Worm (Caenorhabditis elegans) whole organism, L1 larva: Measurements from ENCODE around the gene nhr-31.

Experiments
- C16A3.4 ChIP-seq: fragments of 150-350 bp; optimal IDR thresholded peaks from 2 replicates; lab custom pipeline; 2014; ENCODE audit warnings: missing biosample characterization, missing genetic modification characterization
- F16B12.6 ChIP-seq: fragments of 150-350 bp; optimal IDR thresholded peaks from 2 replicates; lab custom pipeline; 2014; ENCODE audit warnings: missing biosample characterization, missing genetic modification characterization
- Y116A8C.19 ChIP-seq: sonication (generic microtip); optimal IDR thresholded peaks from 2 replicates; lab custom pipeline; 2016; ENCODE audit warnings: missing compliant biosample characterization, missing genetic modification characterization, borderline replicate concordance
- aha-1 ChIP-seq: fragments of 150-350 bp; optimal IDR thresholded peaks from 2 replicates; lab custom pipeline; 2014; ENCODE audit warnings: missing biosample characterization, missing genetic modification characterization
- ama-1 ChIP-seq: fragments of 150-350 bp; optimal IDR thresholded peaks from 2 replicates; lab custom pipeline; 2014
- ceh-63 ChIP-seq: fragments of 200-800 bp; sonication (Bioruptor generic); optimal IDR thresholded peaks from 2 replicates; lab custom pipeline; 2018; ENCODE audit warnings: mild to moderate bottlenecking, missing genetic modification characterization, missing compliant biosample characterization
- ceh-8 ChIP-seq: fragments of 200-800 bp; sonication (Bioruptor generic); optimal IDR thresholded peaks from 2 replicates; lab custom pipeline; 2018; ENCODE audit warnings: mild to moderate bottlenecking, missing genetic modification characterization, moderate library complexity, missing compliant biosample characterization
- ceh-88 ChIP-seq: fragments of 200-800 bp; sonication (Bioruptor generic); IDR thresholded peaks from 2 replicates; pipeline ENCODE4 v1.3.6; 2022; ENCODE audit warnings: missing genetic modification characterization, missing compliant biosample characterization
- ceh-90 ChIP-seq: sonication (generic microtip); optimal IDR thresholded peaks from 2 replicates; lab custom pipeline; 2016; ENCODE audit warnings: missing genetic modification characterization, missing compliant biosample characterization
- ces-1 ChIP-seq: fragments of 150-350 bp; optimal IDR thresholded peaks from 2 replicates; lab custom pipeline; 2014; ENCODE audit warnings: missing biosample characterization, missing genetic modification reagents, missing genetic modification characterization
- dpl-1 ChIP-seq, 3 experiments: fragments of 150-350 bp in 2 of 3; sonication (generic microtip) in 1 of 3; optimal IDR thresholded peaks; 2 replicates each; lab custom pipeline; 2014 to 2017; ENCODE audit warnings: missing biosample characterization in 3 of 3, missing genetic modification characterization in 3 of 3, missing genetic modification reagents in 3 of 3
- dsc-1 ChIP-seq: sonication (generic microtip); optimal IDR thresholded peaks from 2 replicates; lab custom pipeline; 2016; ENCODE audit warnings: mild to moderate bottlenecking, missing genetic modification characterization, missing compliant biosample characterization
- egl-13 ChIP-seq: sonication (generic microtip); optimal IDR thresholded peaks from 2 replicates; lab custom pipeline; 2016; ENCODE audit warnings: missing genotype, missing genetic modification reagents, missing genetic modification characterization, missing compliant biosample characterization
- egl-27 ChIP-seq, 2 experiments: fragments of 150-350 bp in 1 of 2; sonication (generic microtip); optimal IDR thresholded peaks; 3 replicates each; lab custom pipeline; 2017 to 2018; ENCODE audit warnings: missing biosample characterization in 2 of 2, missing genetic modification characterization in 2 of 2, missing genetic modification reagents in 2 of 2
- elt-3 ChIP-seq, 6 experiments: fragments of 150-350 bp in 1 of 6; sonication (generic microtip); optimal IDR thresholded peaks; 2 replicates each; lab custom pipeline; 2017 to 2018; ENCODE audit warnings: missing biosample characterization in 6 of 6, missing genetic modification characterization in 6 of 6, inconsistent platforms in 1 of 6
- fkh-10 ChIP-seq: sonication (generic microtip); optimal IDR thresholded peaks from 2 replicates; lab custom pipeline; 2017; ENCODE audit warnings: missing biosample characterization, missing genetic modification reagents, missing genetic modification characterization
- fkh-4 ChIP-seq: sonication (generic microtip); optimal IDR thresholded peaks from 2 replicates; lab custom pipeline; 2016; ENCODE audit warnings: missing compliant biosample characterization, missing genetic modification characterization, borderline replicate concordance
- fkh-8 ChIP-seq: sonication (generic microtip); optimal IDR thresholded peaks from 2 replicates; lab custom pipeline; 2016; ENCODE audit warnings: mild to moderate bottlenecking, missing genetic modification characterization, missing compliant biosample characterization
- fos-1 ChIP-seq: fragments of 150-350 bp; optimal IDR thresholded peaks from 2 replicates; lab custom pipeline; 2014; ENCODE audit warnings: missing biosample characterization, missing genetic modification characterization
- grh-1 ChIP-seq: fragments of 200-800 bp; sonication (Bioruptor generic); IDR thresholded peaks from 2 replicates; pipeline ENCODE4 v1.3.6; 2022; ENCODE audit warnings: missing genetic modification reagents, missing genetic modification characterization, missing compliant biosample characterization
- hlh-17 ChIP-seq: fragments of 200-800 bp; sonication (Bioruptor generic); optimal IDR thresholded peaks from 2 replicates; lab custom pipeline; 2018; ENCODE audit warnings: missing genetic modification characterization, mild to moderate bottlenecking, missing compliant biosample characterization, moderate library complexity, borderline replicate concordance
- hlh-4 ChIP-seq: sonication (generic microtip); optimal IDR thresholded peaks from 2 replicates; lab custom pipeline; 2016; ENCODE audit warnings: mild to moderate bottlenecking, missing genetic modification characterization, missing compliant biosample characterization
- hpl-2 ChIP-seq: fragments of 150-350 bp; optimal IDR thresholded peaks from 2 replicates; lab custom pipeline; 2014; ENCODE audit warnings: missing biosample characterization, missing genetic modification reagents, missing genetic modification characterization
- irx-1 ChIP-seq: sonication (generic microtip); optimal IDR thresholded peaks from 2 replicates; lab custom pipeline; 2016; ENCODE audit warnings: missing genetic modification characterization, missing compliant biosample characterization
- isw-1 ChIP-seq: fragments of 200-800 bp; sonication (Bioruptor generic); IDR thresholded peaks from 2 replicates; pipeline ENCODE4 v1.3.6; 2022; ENCODE audit warnings: missing genetic modification characterization, missing compliant biosample characterization
- lin-15B ChIP-seq: fragments of 150-350 bp; sonication (generic microtip); optimal IDR thresholded peaks from 3 replicates; lab custom pipeline; 2014; ENCODE audit warnings: missing biosample characterization, missing genetic modification characterization
- lin-35 ChIP-seq, 2 experiments: fragments of 150-350 bp; optimal IDR thresholded peaks; 2 replicates each; lab custom pipeline; 2014; ENCODE audit warnings: missing biosample characterization in 2 of 2, missing genetic modification characterization in 2 of 2, missing genetic modification reagents in 2 of 2
- lsy-2 ChIP-seq, 2 experiments: fragments of 150-350 bp; optimal IDR thresholded peaks; 2 replicates each; lab custom pipeline; 2014; ENCODE audit warnings: missing biosample characterization in 2 of 2, missing genetic modification characterization in 2 of 2
- mdl-1 ChIP-seq, 2 experiments: fragments of 150-350 bp; optimal IDR thresholded peaks; 2 replicates each; lab custom pipeline; 2014 to 2017; ENCODE audit warnings: missing biosample characterization in 2 of 2, missing genetic modification characterization in 2 of 2, inconsistent platforms in 1 of 2
- mef-2 ChIP-seq: fragments of 150-350 bp; optimal IDR thresholded peaks from 2 replicates; lab custom pipeline; 2014; ENCODE audit warnings: missing biosample characterization, missing genetic modification characterization
- mep-1 ChIP-seq: fragments of 150-350 bp; optimal IDR thresholded peaks from 2 replicates; lab custom pipeline; 2014; ENCODE audit warnings: missing biosample characterization, missing genetic modification characterization
- nhr-28 ChIP-seq: fragments of 150-350 bp; optimal IDR thresholded peaks from 2 replicates; lab custom pipeline; 2014; ENCODE audit warnings: missing biosample characterization, missing genetic modification characterization
- nhr-47 ChIP-seq: sonication (generic microtip); optimal IDR thresholded peaks from 2 replicates; lab custom pipeline; 2016; ENCODE audit warnings: mild to moderate bottlenecking, missing genetic modification characterization, moderate library complexity, missing compliant biosample characterization
- nhr-71 ChIP-seq: sonication (generic microtip); optimal IDR thresholded peaks from 2 replicates; lab custom pipeline; 2016; ENCODE audit warnings: mild to moderate bottlenecking, missing genetic modification characterization, moderate library complexity, missing compliant biosample characterization
- nhr-77 ChIP-seq: fragments of 150-350 bp; optimal IDR thresholded peaks from 2 replicates; lab custom pipeline; 2014; ENCODE audit warnings: missing biosample characterization, missing genetic modification characterization
- pax-3 ChIP-seq: fragments of 200-800 bp; sonication (Bioruptor generic); optimal IDR thresholded peaks from 2 replicates; lab custom pipeline; 2018; ENCODE audit warnings: mild to moderate bottlenecking, missing genetic modification characterization, moderate library complexity, missing compliant biosample characterization
- pqm-1 ChIP-seq: sonication (generic microtip); optimal IDR thresholded peaks from 3 replicates; lab custom pipeline; 2017; ENCODE audit warnings: missing biosample characterization, missing genetic modification characterization
- sox-4 ChIP-seq: sonication (generic microtip); optimal IDR thresholded peaks from 2 replicates; lab custom pipeline; 2016; ENCODE audit warnings: missing genetic modification characterization, missing compliant biosample characterization
- sup-37 ChIP-seq: fragments of 200-800 bp; sonication (Bioruptor generic); optimal IDR thresholded peaks from 2 replicates; lab custom pipeline; 2018; ENCODE audit warnings: mild to moderate bottlenecking, missing genetic modification characterization, missing compliant biosample characterization
- swsn-7 ChIP-seq: sonication (generic microtip); optimal IDR thresholded peaks from 2 replicates; lab custom pipeline; 2016; ENCODE audit warnings: missing genetic modification characterization, missing compliant biosample characterization
- unc-130 ChIP-seq: fragments of 150-350 bp; optimal IDR thresholded peaks from 2 replicates; lab custom pipeline; 2017; ENCODE audit warnings: missing biosample characterization, missing genetic modification characterization, inconsistent platforms
- unc-62 ChIP-seq: fragments of 150-350 bp; optimal IDR thresholded peaks from 2 replicates; lab custom pipeline; 2014; ENCODE audit warnings: missing biosample characterization, missing genetic modification reagents, missing genetic modification characterization
- unc-86 ChIP-seq: sonication (generic microtip); optimal IDR thresholded peaks from 2 replicates; lab custom pipeline; 2016; ENCODE audit warnings: missing genetic modification characterization, missing compliant biosample characterization
- zag-1 ChIP-seq: fragments of 150-350 bp; optimal IDR thresholded peaks from 2 replicates; lab custom pipeline; 2014; ENCODE audit warnings: missing biosample characterization, missing genetic modification characterization
- zip-4 ChIP-seq: fragments of 200-800 bp; sonication (Bioruptor generic); optimal IDR thresholded peaks from 2 replicates; lab custom pipeline; 2018; ENCODE audit warnings: mild to moderate bottlenecking, missing genetic modification characterization, moderate library complexity, missing compliant biosample characterization

Gene nhr-31

DNA sequence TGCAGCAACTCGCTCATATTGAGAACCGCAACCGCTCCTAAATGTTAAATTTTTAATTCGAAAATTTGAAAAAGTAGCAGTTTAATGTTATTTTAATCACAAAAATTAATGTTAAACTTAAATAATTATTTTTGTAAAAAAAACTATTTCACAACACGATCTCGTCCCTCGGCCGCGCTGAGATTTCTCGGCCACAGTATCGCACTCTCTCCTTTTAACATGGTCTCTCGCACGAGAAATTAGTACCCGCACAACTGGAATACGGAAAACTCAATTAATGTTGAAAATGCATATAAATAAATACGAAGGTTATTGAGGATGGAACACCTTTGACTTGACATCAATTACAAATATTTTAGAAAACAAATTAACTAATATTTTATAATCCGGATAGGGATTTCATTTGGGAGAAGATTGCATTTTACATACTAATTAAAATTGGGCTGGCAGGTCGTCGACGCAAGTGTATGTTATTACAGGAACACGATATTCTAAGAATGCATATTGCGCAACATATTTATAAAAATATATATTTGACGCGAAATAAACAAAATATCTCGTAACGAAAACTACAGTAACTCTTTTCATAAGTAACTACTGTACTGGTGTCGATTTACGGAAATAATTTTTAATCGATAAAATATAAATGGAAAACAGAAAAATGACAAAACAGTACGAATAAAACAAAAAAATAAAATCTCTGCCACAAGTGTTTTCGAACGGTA lies 9.4 kb downstream of the nhr-31 start, which contains the start of gene dnc-4 (continued):
- TF ChIP-seq ama-1 = no peak
- no peak for TF ChIP-seq lin-15B
- TF ChIP-seq sup-37 (GFP tag; lab: Kevin White, UChicago) = no peak
- no peak for TF ChIP-seq C16A3.4
- TF ChIP-seq elt-3 (tag; optimal IDR thresholded peaks at IDR 0.05; lab: Kevin White, UChicago) = no peak
- no peak for TF ChIP-seq ceh-63 (GFP tag; lab: Kevin White, UChicago)
- no peak for TF ChIP-seq zag-1 (tag; lab: Kevin White, UChicago)
- no peak for TF ChIP-seq unc-130
- no peak for TF ChIP-seq unc-62
- TF ChIP-seq fkh-10 (GFP tag; lab: Kevin White, UChicago) = no peak
- TF ChIP-seq grh-1 (GFP tag; lab: Robert Waterston, UW) = no peak
- TF ChIP-seq nhr-77 (tag; lab: Kevin White, UChicago) = no peak
- TF ChIP-seq isw-1 (GFP tag; lab: Robert Waterston, UW) = no peak; the same call in 1 of the 2 replicates
- TF ChIP-seq irx-1 = peak; percentile 24
- no peak for TF ChIP-seq F16B12.6 (tag; lab: Kevin White, UChicago)
- no peak for TF ChIP-seq hlh-4
- TF ChIP-seq hpl-2 (GFP tag; lab: Kevin White, UChicago) = no peak
- no peak for TF ChIP-seq nhr-28 (tag; lab: Kevin White, UChicago)
- peak; percentile 14 for TF ChIP-seq swsn-7 (tag; lab: Kevin White, UChicago)
- no peak for TF ChIP-seq fkh-4 (tag; lab: Kevin White, UChicago)
- TF ChIP-seq pax-3 = no peak
- peak in 1 of 2 experiments; percentile 55 for TF ChIP-seq lsy-2 (tag; optimal IDR thresholded peaks at IDR 0.05; lab: Kevin White, UChicago)
- TF ChIP-seq mep-1 = peak; percentile 71
- peak; percentile 33 for TF ChIP-seq nhr-71
- no peak for TF ChIP-seq ceh-8
- no peak for TF ChIP-seq zip-4 (GFP tag; lab: Kevin White, UChicago)
- TF ChIP-seq ceh-88 = no peak
- TF ChIP-seq aha-1 (tag; lab: Kevin White, UChicago) = no peak
- peak in 1 of 2 experiments; percentile 27 for TF ChIP-seq lin-35 (GFP tag; optimal IDR thresholded peaks at IDR 0.05; lab: Kevin White, UChicago)
- no peak for TF ChIP-seq dsc-1 (tag; lab: Kevin White, UChicago)
- no peak for TF ChIP-seq mef-2
- TF ChIP-seq fkh-8 (tag; lab: Kevin White, UChicago) = no peak
- TF ChIP-seq hlh-17 = no peak
- peak in 1 of 3 experiments; percentile 39 for TF ChIP-seq dpl-1 (GFP tag; optimal IDR thresholded peaks at IDR 0.05; lab: Kevin White, UChicago)
- TF ChIP-seq nhr-47 (tag; lab: Kevin White, UChicago) = peak; percentile 24
- no peak for TF ChIP-seq Y116A8C.19 (tag; lab: Kevin White, UChicago)
- TF ChIP-seq unc-86 (tag; lab: Kevin White, UChicago) = no peak

DNA sequence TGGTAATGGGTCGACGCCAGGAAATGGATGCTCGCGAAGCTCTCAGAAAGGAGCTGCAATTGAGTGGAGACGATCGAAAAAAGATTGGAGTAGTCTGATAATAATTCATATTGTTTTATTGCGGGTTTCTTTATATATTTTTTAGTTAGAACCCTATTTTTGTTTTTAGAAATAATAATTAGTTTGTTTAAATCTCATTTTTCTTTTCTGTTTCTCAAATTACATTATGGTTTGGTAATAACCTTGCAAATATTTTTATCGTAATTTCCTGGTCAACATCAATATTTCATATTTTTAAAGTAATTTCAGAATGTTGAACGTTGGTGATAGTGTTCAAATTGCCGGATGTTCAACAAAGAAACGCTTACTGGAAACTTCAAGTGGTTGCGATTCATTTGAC lies 12.6 kb downstream of the nhr-31 start, which contains the start of gene elpc-4:
TSS of gene elpc-4 (plus strand) at position 301 of the 400 bp plus-strand sequence.
- TF ChIP-seq ceh-88 (no peak), dsc-1 (tag; lab: Kevin White, UChicago) (no peak), pqm-1 (tag; lab: Kevin White, UChicago) (no peak), ces-1 (GFP tag; lab: Kevin White, UChicago) (no peak), hlh-4 (no peak), egl-13 (no peak), Y116A8C.19 (tag; lab: Kevin White, UChicago) (no peak), egl-27 (tag; optimal IDR thresholded peaks at IDR 0.05; lab: Kevin White, UChicago) (no peak), nhr-47 (tag; lab: Kevin White, UChicago) (no peak), fkh-8 (tag; lab: Kevin White, UChicago) (no peak), fkh-4 (tag; lab: Kevin White, UChicago) (no peak), mef-2 (no peak), grh-1 (GFP tag; lab: Robert Waterston, UW) (no peak), sox-4 (tag; lab: Kevin White, UChicago) (no peak), lin-15B (no peak), unc-62 (no peak), fos-1 (tag; lab: Kevin White, UChicago) (no peak), ceh-90 (tag; lab: Kevin White, UChicago) (no peak), hpl-2 (GFP tag; lab: Kevin White, UChicago) (no peak), mdl-1 (tag; optimal IDR thresholded peaks at IDR 0.05; lab: Kevin White, UChicago) (no peak)
